Worm (Caenorhabditis elegans) whole organism, L2 larva: Measurements from ENCODE around the gene Y113G7A.22.

Source experiments
- C34F6.9 ChIP-seq: fragments of 150-350 bp; optimal IDR thresholded peaks from 2 replicates; lab custom pipeline; 2014; ENCODE audit warnings: missing biosample characterization, missing genetic modification characterization
- R02D3.7 ChIP-seq: fragments of 150-350 bp; optimal IDR thresholded peaks from 2 replicates; lab custom pipeline; 2014; ENCODE audit warnings: missing biosample characterization, missing genetic modification characterization
- Y55F3AM.14 ChIP-seq: fragments of 200-800 bp; sonication (Bioruptor generic); optimal IDR thresholded peaks from 2 replicates; lab custom pipeline; 2018; ENCODE audit warnings: mild to moderate bottlenecking, missing genetic modification characterization, missing compliant biosample characterization
- alr-1 ChIP-seq: fragments of 150-350 bp; optimal IDR thresholded peaks from 2 replicates; lab custom pipeline; 2014; ENCODE audit warnings: missing biosample characterization, missing genetic modification characterization
- ama-1 ChIP-seq: fragments of 150-350 bp; optimal IDR thresholded peaks from 2 replicates; lab custom pipeline; 2018; ENCODE audit warnings: inconsistent platforms
- ceh-16 ChIP-seq: fragments of 150-350 bp; optimal IDR thresholded peaks from 2 replicates; lab custom pipeline; 2014; ENCODE audit warnings: missing biosample characterization, missing genetic modification characterization
- ceh-82 ChIP-seq: fragments of 150-350 bp; optimal IDR thresholded peaks from 2 replicates; lab custom pipeline; 2014; ENCODE audit warnings: missing biosample characterization, missing genetic modification characterization
- crh-2 ChIP-seq: sonication (generic microtip); optimal IDR thresholded peaks from 2 replicates; lab custom pipeline; 2017; ENCODE audit warnings: missing biosample characterization, missing genetic modification characterization
- dmd-4 ChIP-seq: sonication (generic microtip); optimal IDR thresholded peaks from 2 replicates; lab custom pipeline; 2017; ENCODE audit warnings: missing biosample characterization, missing genetic modification characterization
- egl-27 ChIP-seq: sonication (generic microtip); optimal IDR thresholded peaks from 3 replicates; lab custom pipeline; 2017; ENCODE audit warnings: missing biosample characterization, missing genetic modification reagents, missing genetic modification characterization
- elt-1 ChIP-seq: fragments of 150-350 bp; optimal IDR thresholded peaks from 2 replicates; lab custom pipeline; 2014; ENCODE audit warnings: missing biosample characterization, missing genetic modification characterization
- elt-3 ChIP-seq: sonication (generic microtip); optimal IDR thresholded peaks from 2 replicates; lab custom pipeline; 2017; ENCODE audit warnings: missing biosample characterization, missing genetic modification characterization
- gmeb-1 ChIP-seq: fragments of 150-350 bp; optimal IDR thresholded peaks from 2 replicates; lab custom pipeline; 2014; ENCODE audit warnings: missing biosample characterization, missing genetic modification characterization
- lin-13 ChIP-seq: fragments of 150-350 bp; optimal IDR thresholded peaks from 2 replicates; lab custom pipeline; 2014; ENCODE audit warnings: missing biosample characterization, missing genetic modification reagents, missing genetic modification characterization
- lin-39 ChIP-seq: fragments of 150-350 bp; optimal IDR thresholded peaks from 2 replicates; lab custom pipeline; 2014; ENCODE audit warnings: missing biosample characterization, missing genetic modification reagents, missing genetic modification characterization
- lsy-2 ChIP-seq, 2 experiments: fragments of 150-350 bp in 1 of 2; sonication (generic microtip) in 1 of 2; optimal IDR thresholded peaks; 2 replicates each; lab custom pipeline; 2014 to 2017; ENCODE audit warnings: missing biosample characterization in 2 of 2, missing genetic modification characterization in 2 of 2
- mab-5 ChIP-seq: fragments of 150-350 bp; optimal IDR thresholded peaks from 2 replicates; lab custom pipeline; 2014; ENCODE audit warnings: missing biosample characterization, missing genetic modification characterization
- mbf-1 ChIP-seq: sonication (generic microtip); optimal IDR thresholded peaks from 2 replicates; lab custom pipeline; 2017; ENCODE audit warnings: missing biosample characterization, missing genetic modification characterization
- mdl-1 ChIP-seq, 2 experiments: fragments of 150-350 bp in 1 of 2; sonication (generic microtip) in 1 of 2; optimal IDR thresholded peaks; 2 replicates each; lab custom pipeline; 2017; ENCODE audit warnings: missing biosample characterization in 2 of 2, missing genetic modification characterization in 2 of 2
- nhr-10 ChIP-seq: sonication (generic microtip); optimal IDR thresholded peaks from 2 replicates; lab custom pipeline; 2017; ENCODE audit warnings: missing biosample characterization, missing genetic modification characterization
- nhr-12 ChIP-seq: fragments of 150-350 bp; optimal IDR thresholded peaks from 2 replicates; lab custom pipeline; 2014; ENCODE audit warnings: missing biosample characterization, missing genetic modification characterization
- nhr-129 ChIP-seq: fragments of 150-350 bp; optimal IDR thresholded peaks from 2 replicates; lab custom pipeline; 2014; ENCODE audit warnings: missing biosample characterization, missing genetic modification characterization
- nhr-23 ChIP-seq: fragments of 150-350 bp; optimal IDR thresholded peaks from 2 replicates; lab custom pipeline; 2014; ENCODE audit warnings: missing biosample characterization, missing genetic modification reagents, missing genetic modification characterization
- nhr-25 ChIP-seq: fragments of 150-350 bp; sonication (generic microtip); optimal IDR thresholded peaks from 3 replicates; lab custom pipeline; 2014; ENCODE audit warnings: missing biosample characterization, missing genetic modification characterization
- nhr-6 ChIP-seq: fragments of 150-350 bp; optimal IDR thresholded peaks from 2 replicates; lab custom pipeline; 2014; ENCODE audit warnings: missing biosample characterization, missing genetic modification characterization
- nhr-77 ChIP-seq: fragments of 150-350 bp; optimal IDR thresholded peaks from 2 replicates; lab custom pipeline; 2014; ENCODE audit warnings: missing biosample characterization, missing genetic modification characterization
- peb-1 ChIP-seq: fragments of 150-350 bp; optimal IDR thresholded peaks from 2 replicates; lab custom pipeline; 2014; ENCODE audit warnings: missing biosample characterization, missing genetic modification characterization
- skn-1 ChIP-seq: sonication (generic microtip); optimal IDR thresholded peaks from 2 replicates; lab custom pipeline; 2017; ENCODE audit warnings: missing biosample characterization, missing genetic modification characterization
- unc-39 ChIP-seq: fragments of 150-350 bp; optimal IDR thresholded peaks from 2 replicates; lab custom pipeline; 2014; ENCODE audit warnings: missing biosample characterization, missing genetic modification characterization
- unc-62 ChIP-seq: fragments of 150-350 bp; optimal IDR thresholded peaks from 2 replicates; lab custom pipeline; 2014; ENCODE audit warnings: missing biosample characterization, missing genetic modification reagents, missing genetic modification characterization
- ztf-1 ChIP-seq: fragments of 200-800 bp; sonication (Bioruptor generic); conservative IDR thresholded peaks from 2 replicates; pipeline ENCODE4 v1.3.6; 2022; ENCODE audit warnings: missing genetic modification characterization, missing compliant biosample characterization
- ztf-11 ChIP-seq: sonication (generic microtip); optimal IDR thresholded peaks from 2 replicates; lab custom pipeline; 2017; ENCODE audit warnings: missing biosample characterization, missing genetic modification characterization

The Y113G7A.22 gene

DNA sequence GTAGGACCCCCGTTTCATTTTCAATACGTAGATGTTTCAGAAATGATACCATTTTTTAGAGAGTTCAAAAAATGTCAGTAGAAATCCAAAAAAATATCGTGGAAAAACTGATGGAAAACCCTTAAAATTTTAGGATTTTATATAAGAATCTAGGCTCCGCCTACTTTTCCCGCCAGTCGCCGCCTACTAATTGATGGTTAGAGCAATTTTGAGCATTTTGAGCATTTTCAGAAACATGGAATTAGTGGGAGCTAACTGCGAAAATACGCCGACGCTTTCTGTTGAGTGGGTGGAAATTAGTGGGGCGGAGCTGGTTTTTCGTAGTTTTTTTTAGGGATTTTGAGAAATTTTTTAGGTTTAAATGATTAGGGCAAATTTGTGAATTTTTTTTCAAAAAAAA is 2.0 kb downstream of the Y113G7A.22 start, which contains the start of gene ssu-1:
ssu-1 (minus strand) TSS at position 101 of the 400 bp plus-strand sequence.
- TF ChIP-seq lin-39 (tag; lab: Kevin White, UChicago): no peak
- TF ChIP-seq C34F6.9: no peak

DNA sequence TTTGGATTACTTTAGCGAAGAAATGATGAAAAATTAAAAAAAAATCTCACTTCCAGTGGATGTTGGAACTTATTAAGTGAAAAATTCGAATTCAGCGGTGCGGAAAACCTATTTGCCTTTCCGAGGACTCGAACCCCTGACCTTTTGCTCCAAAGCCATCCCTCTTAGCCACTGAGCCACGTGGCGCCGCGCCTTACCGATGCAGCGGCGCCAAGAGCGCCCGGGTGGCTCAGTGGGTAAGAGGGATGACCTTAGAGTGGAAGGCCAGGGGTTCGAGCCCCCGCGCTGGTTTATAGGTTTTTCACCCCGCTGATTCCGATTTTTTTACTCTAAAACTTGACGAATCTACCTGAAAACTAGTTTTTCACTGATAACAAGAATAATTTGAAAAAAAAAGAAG is 7.6 kb downstream of the Y113G7A.22 start:
- TF ChIP-seq nhr-25 (tag; lab: Kevin White, UChicago) (no peak), lin-39 (tag; lab: Kevin White, UChicago) (no peak), nhr-12 (tag; lab: Kevin White, UChicago) (no peak), ceh-82 (tag; lab: Kevin White, UChicago) (no peak), nhr-129 (tag; lab: Kevin White, UChicago) (no peak), ceh-16 (no peak), elt-3 (tag; lab: Kevin White, UChicago) (no peak), skn-1 (tag; lab: Kevin White, UChicago) (no peak)

DNA sequence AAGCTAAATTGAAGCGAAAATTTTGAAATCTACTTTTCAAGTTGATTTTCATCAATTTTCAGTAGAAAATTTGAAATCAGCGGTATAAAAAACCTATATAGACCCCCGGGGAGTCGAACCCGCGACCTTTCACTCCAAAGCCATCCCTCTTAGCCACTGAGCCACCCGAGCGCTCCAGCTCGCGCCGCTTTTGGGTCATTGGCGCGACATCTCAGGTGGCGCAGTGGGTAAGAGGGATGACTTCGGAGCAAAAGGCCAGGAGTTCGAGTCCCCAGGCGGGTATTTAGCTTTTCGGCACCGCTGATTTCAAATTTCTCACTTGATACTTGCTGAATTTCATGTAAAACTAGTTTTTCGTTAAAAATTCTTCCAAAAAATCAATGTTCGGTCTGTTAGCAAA is 8.5 kb downstream of the Y113G7A.22 start:
- TF ChIP-seq mdl-1 (tag; optimal IDR thresholded peaks at IDR 0.05; lab: Kevin White, UChicago) (no peak), nhr-77 (no peak), ama-1 (no peak), nhr-12 (tag; lab: Kevin White, UChicago) (no peak)

DNA sequence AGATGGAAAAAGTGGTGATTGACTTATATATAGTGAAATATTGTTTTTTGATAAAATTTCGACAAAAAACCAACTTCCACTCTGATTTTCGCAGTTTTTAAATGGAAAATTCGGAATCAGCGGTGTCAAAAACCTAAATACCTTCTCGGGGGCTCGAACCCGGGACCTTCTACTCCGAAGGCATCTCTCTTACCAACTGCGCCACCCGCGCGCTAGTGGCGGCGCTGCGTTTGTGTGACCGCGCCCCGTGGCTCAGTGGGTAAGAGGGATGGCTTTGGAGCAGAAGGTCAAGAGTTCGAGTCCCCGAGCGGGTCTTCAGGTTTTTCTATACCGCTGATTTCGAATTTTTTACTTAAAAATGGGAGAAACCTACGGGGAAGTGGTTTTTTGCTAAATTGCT is 10.0 kb downstream of the Y113G7A.22 start:
- no peak for TF ChIP-seq nhr-6 (tag; lab: Kevin White, UChicago)
- no peak for TF ChIP-seq R02D3.7 (tag; lab: Kevin White, UChicago)
- TF ChIP-seq lin-39 (tag; lab: Kevin White, UChicago): no peak
- no peak for TF ChIP-seq elt-3 (tag; lab: Kevin White, UChicago)

DNA sequence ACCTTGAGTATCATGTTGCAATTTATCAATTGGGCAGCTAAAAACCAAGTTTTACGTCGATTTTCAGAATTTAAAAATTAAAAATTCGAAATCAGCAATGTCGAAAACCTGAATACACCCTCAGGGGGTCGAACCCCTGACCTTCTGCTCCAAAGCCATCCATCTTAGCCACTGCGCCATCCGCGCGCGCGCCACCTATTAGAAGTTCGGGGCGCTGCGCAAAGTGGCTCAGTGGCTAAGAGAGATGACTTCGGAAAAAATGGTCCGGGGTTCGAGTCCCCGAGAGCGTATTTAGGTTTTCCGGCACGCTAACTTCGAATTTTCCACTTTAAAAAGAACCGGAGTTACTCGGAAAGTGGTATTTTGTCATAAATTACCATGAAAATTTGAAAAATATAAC is 10.8 kb downstream of the Y113G7A.22 start:
- TF ChIP-seq lsy-2 (tag; optimal IDR thresholded peaks at IDR 0.05; lab: Kevin White, UChicago) (no peak), unc-62 (GFP tag; lab: Kevin White, UChicago) (no peak), alr-1 (tag; lab: Kevin White, UChicago) (no peak), nhr-23 (tag; lab: Kevin White, UChicago) (no peak), ceh-16 (no peak), lin-13 (GFP tag; lab: Kevin White, UChicago) (no peak), mbf-1 (no peak), nhr-25 (tag; lab: Kevin White, UChicago) (no peak), mab-5 (tag; lab: Kevin White, UChicago) (no peak), skn-1 (tag; lab: Kevin White, UChicago) (no peak), ztf-11 (tag; lab: Kevin White, UChicago) (no peak), egl-27 (no peak), elt-1 (tag; lab: Kevin White, UChicago) (no peak), R02D3.7 (tag; lab: Kevin White, UChicago) (no peak), nhr-10 (tag; lab: Kevin White, UChicago) (no peak), crh-2 (tag; lab: Kevin White, UChicago) (no peak), lin-39 (tag; lab: Kevin White, UChicago) (no peak)

DNA sequence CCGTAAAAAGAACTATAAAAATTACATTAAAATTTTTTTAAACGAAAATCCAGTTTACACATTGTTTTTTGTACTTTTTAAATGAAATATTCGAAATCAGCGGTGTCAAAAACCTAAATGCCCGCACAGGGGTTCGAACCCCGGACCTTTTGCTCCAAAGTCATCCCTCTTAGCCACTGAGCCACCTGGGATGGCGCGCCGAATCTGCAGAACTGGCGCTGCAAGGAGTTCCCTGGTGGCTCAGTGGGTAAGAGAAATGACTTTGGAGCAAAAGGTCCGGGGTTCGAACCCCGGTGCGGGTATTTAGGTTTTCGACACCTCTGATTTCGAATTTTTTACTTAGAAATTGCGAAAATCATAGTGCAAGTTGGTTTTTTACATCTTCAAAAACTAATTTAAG is 11.5 kb downstream of the Y113G7A.22 start:
- no peak for TF ChIP-seq C34F6.9
- TF ChIP-seq egl-27: no peak
- no peak for TF ChIP-seq ztf-1 (GFP tag; lab: Robert Waterston, UW)
- no peak for TF ChIP-seq nhr-12 (tag; lab: Kevin White, UChicago)
- no peak for TF ChIP-seq unc-39 (tag; lab: Kevin White, UChicago)
- no peak for TF ChIP-seq nhr-10 (tag; lab: Kevin White, UChicago)
- TF ChIP-seq dmd-4 (tag; lab: Kevin White, UChicago): no peak
- TF ChIP-seq elt-1 (tag; lab: Kevin White, UChicago): no peak
- TF ChIP-seq mab-5 (tag; lab: Kevin White, UChicago): no peak
- no peak for TF ChIP-seq gmeb-1 (tag; lab: Kevin White, UChicago)
- no peak for TF ChIP-seq peb-1
- TF ChIP-seq nhr-129 (tag; lab: Kevin White, UChicago): no peak
- no peak for TF ChIP-seq lsy-2 (tag; optimal IDR thresholded peaks at IDR 0.05; lab: Kevin White, UChicago)
- no peak for TF ChIP-seq nhr-6 (tag; lab: Kevin White, UChicago)
- TF ChIP-seq ceh-82 (tag; lab: Kevin White, UChicago): no peak
- TF ChIP-seq Y55F3AM.14 (GFP tag; lab: Kevin White, UChicago): no peak
- no peak for TF ChIP-seq nhr-23 (tag; lab: Kevin White, UChicago)
